Fruit fly (Drosophila melanogaster) whole organism, embryonic: ENCODE measurements around the gene Trs23.

Experiments used
- Abd-B ChIP-seq: fragments of 200-800 bp; sonication (Bioruptor generic); optimal IDR thresholded peaks from 2 replicates; lab custom pipeline; 2018; ENCODE audit warnings: missing biosample characterization, mild to moderate bottlenecking, missing genetic modification characterization, moderate library complexity
- B-H1 ChIP-seq: fragments of 200-800 bp; sonication (Bioruptor generic); IDR thresholded peaks from 3 replicates; pipeline ENCODE4 v1.3.6; 2022; ENCODE audit warnings: missing biosample characterization, missing genetic modification characterization
- Bdp1 ChIP-seq: fragments of 200-800 bp; sonication (Bioruptor generic); optimal IDR thresholded peaks from 3 replicates; lab custom pipeline; 2016; ENCODE audit warnings: missing biosample characterization, missing genetic modification characterization
- Bgb ChIP-seq: fragments of 200-800 bp; sonication (Bioruptor generic); IDR thresholded peaks from 2 replicates; pipeline ENCODE4 v1.3.6; 2022; ENCODE audit warnings: missing biosample characterization, missing genetic modification characterization; ENCODE audit not compliant: partially characterized antibody
- Blimp-1 ChIP-seq: fragments of 200-800 bp; sonication (Bioruptor generic); optimal IDR thresholded peaks from 3 replicates; lab custom pipeline; 2018; ENCODE audit warnings: missing biosample characterization, missing genetic modification characterization, mild to moderate bottlenecking, moderate library complexity, missing genetic modification reagents
- C15 ChIP-seq: fragments of 200-800 bp; sonication (Bioruptor generic); IDR thresholded peaks from 3 replicates; pipeline ENCODE4 v1.3.6; 2022; ENCODE audit warnings: missing biosample characterization, missing genetic modification characterization
- CG10654 ChIP-seq: fragments of 200-800 bp; sonication (Bioruptor generic); optimal IDR thresholded peaks from 2 replicates; lab custom pipeline; 2016; ENCODE audit warnings: missing biosample characterization, missing genetic modification characterization
- CG13287 ChIP-seq: fragments of 200-800 bp; sonication (Bioruptor generic); IDR thresholded peaks from 2 replicates; pipeline ENCODE4 v1.3.6; 2022; ENCODE audit warnings: missing biosample characterization, missing genetic modification characterization; ENCODE audit not compliant: partially characterized antibody
- CG2116 ChIP-seq: fragments of 200-800 bp; sonication (Bioruptor generic); optimal IDR thresholded peaks from 3 replicates; lab custom pipeline; 2018; ENCODE audit warnings: missing biosample characterization, mild to moderate bottlenecking, missing genetic modification characterization
- CG2120 ChIP-seq: fragments of 200-800 bp; sonication (Bioruptor generic); optimal IDR thresholded peaks from 3 replicates; lab custom pipeline; 2016; ENCODE audit warnings: missing biosample characterization, missing genetic modification characterization
- CG2199 ChIP-seq: fragments of 200-800 bp; sonication (Bioruptor generic); IDR thresholded peaks from 3 replicates; pipeline ENCODE4 v1.3.6; 2022; ENCODE audit warnings: missing biosample characterization, missing genetic modification characterization
- CG31388 ChIP-seq: fragments of 200-800 bp; sonication (Bioruptor generic); optimal IDR thresholded peaks from 2 replicates; lab custom pipeline; 2016; ENCODE audit warnings: missing biosample characterization, missing genetic modification characterization
- CG34376 ChIP-seq: fragments of 200-800 bp; sonication (Bioruptor generic); optimal IDR thresholded peaks from 2 replicates; lab custom pipeline; 2018; ENCODE audit warnings: missing biosample characterization, mild to moderate bottlenecking, missing genetic modification characterization
- CG4282 ChIP-seq: fragments of 200-800 bp; sonication (Bioruptor generic); optimal IDR thresholded peaks from 2 replicates; lab custom pipeline; 2016; ENCODE audit warnings: missing biosample characterization, missing genetic modification characterization
- CG43689 ChIP-seq: fragments of 200-800 bp; sonication (Bioruptor generic); IDR thresholded peaks from 2 replicates; pipeline ENCODE4 v1.3.6; 2022; ENCODE audit warnings: missing biosample characterization, missing genetic modification characterization
- CG4730 ChIP-seq: fragments of 200-800 bp; sonication (Bioruptor generic); IDR thresholded peaks from 2 replicates; pipeline ENCODE4 v1.3.6; 2022; ENCODE audit warnings: missing biosample characterization, missing genetic modification characterization
- CG6791 ChIP-seq: fragments of 200-800 bp; sonication (Bioruptor generic); IDR thresholded peaks from 3 replicates; pipeline ENCODE4 v1.3.6; 2022; ENCODE audit warnings: missing biosample characterization, missing genetic modification characterization; ENCODE audit not compliant: partially characterized antibody
- CG7372 ChIP-seq: fragments of 200-800 bp; sonication (Bioruptor generic); IDR thresholded peaks from 2 replicates; pipeline ENCODE4 v1.3.6; 2022; ENCODE audit warnings: missing biosample characterization, missing genetic modification characterization
- CG9215 ChIP-seq: fragments of 200-800 bp; sonication (Bioruptor generic); IDR thresholded peaks from 2 replicates; pipeline ENCODE4 v1.3.6; 2022; ENCODE audit warnings: missing biosample characterization, missing genetic modification characterization
- CG9817 ChIP-seq: fragments of 200-800 bp; sonication (Bioruptor generic); optimal IDR thresholded peaks from 2 replicates; lab custom pipeline; 2018; ENCODE audit warnings: missing biosample characterization, mild to moderate bottlenecking, missing genetic modification characterization, moderate library complexity
- CHES-1-like ChIP-seq: fragments of 200-800 bp; sonication (Bioruptor generic); optimal IDR thresholded peaks from 2 replicates; lab custom pipeline; 2016; ENCODE audit warnings: missing biosample characterization, missing genetic modification characterization
- Chrac-16 ChIP-seq: fragments of 200-800 bp; sonication (Bioruptor generic); optimal IDR thresholded peaks from 3 replicates; lab custom pipeline; 2016; ENCODE audit warnings: missing biosample characterization, missing genetic modification characterization
- D19B ChIP-seq: fragments of 200-800 bp; sonication (Bioruptor generic); optimal IDR thresholded peaks from 2 replicates; lab custom pipeline; 2017; ENCODE audit warnings: missing biosample characterization, mild to moderate bottlenecking, missing genetic modification characterization
- ERR ChIP-seq: fragments of 200-800 bp; sonication (Bioruptor generic); optimal IDR thresholded peaks from 2 replicates; lab custom pipeline; 2016; ENCODE audit warnings: missing biosample characterization, missing genetic modification characterization
- HLH54F ChIP-seq: fragments of 200-800 bp; sonication (Bioruptor generic); optimal IDR thresholded peaks from 3 replicates; lab custom pipeline; 2016; ENCODE audit warnings: missing biosample characterization, missing genetic modification characterization
- Neu2 ChIP-seq: fragments of 200-800 bp; sonication (Bioruptor generic); optimal IDR thresholded peaks from 3 replicates; lab custom pipeline; 2016; ENCODE audit warnings: missing biosample characterization, missing genetic modification characterization, borderline replicate concordance
- NfI ChIP-seq: fragments of 200-800 bp; sonication (Bioruptor generic); optimal IDR thresholded peaks from 3 replicates; lab custom pipeline; 2018; ENCODE audit warnings: missing biosample characterization, mild to moderate bottlenecking, missing genetic modification characterization, moderate library complexity
- Sin3A ChIP-seq: fragments of >200 bp; optimal IDR thresholded peaks from 2 replicates; lab custom pipeline; 2018
- Ssrp ChIP-seq: fragments of 200-800 bp; sonication (Bioruptor generic); optimal IDR thresholded peaks from 2 replicates; lab custom pipeline; 2018; ENCODE audit warnings: missing biosample characterization, mild to moderate bottlenecking, missing genetic modification characterization, moderate library complexity
- Trl ChIP-seq, 3 experiments: fragments of >200 bp in 2 of 3; fragments of 200-800 bp in 1 of 3; sonication (Bioruptor generic) in 1 of 3; optimal IDR thresholded peaks; 2 replicates in 1 of 3; 3 replicates in 2 of 3; lab custom pipeline; 2016 to 2017; ENCODE audit warnings: missing biosample characterization in 1 of 3, missing genetic modification characterization in 1 of 3
- ase ChIP-seq: fragments of 200-800 bp; sonication (Bioruptor generic); IDR thresholded peaks from 3 replicates; pipeline ENCODE4 v1.3.6; 2022; ENCODE audit warnings: missing biosample characterization, missing genetic modification characterization
- bcd ChIP-seq: fragments of 200-800 bp; sonication (Bioruptor generic); optimal IDR thresholded peaks from 2 replicates; lab custom pipeline; 2017; ENCODE audit warnings: missing biosample characterization, mild to moderate bottlenecking, missing genetic modification characterization
- bsh ChIP-seq, 2 experiments: fragments of 200-800 bp; sonication (Bioruptor generic); optimal IDR thresholded peaks; 2 replicates each; lab custom pipeline; 2017 to 2018; ENCODE audit warnings: mild to moderate bottlenecking in 2 of 2, missing biosample characterization in 2 of 2, missing genetic modification characterization in 2 of 2, moderate library complexity in 1 of 2
- btn ChIP-seq: fragments of 200-800 bp; sonication (Bioruptor generic); optimal IDR thresholded peaks from 2 replicates; lab custom pipeline; 2016; ENCODE audit warnings: missing biosample characterization, missing genetic modification characterization
- croc ChIP-seq: fragments of 200-800 bp; sonication (Bioruptor generic); conservative IDR thresholded peaks from 3 replicates; pipeline ENCODE4 v1.3.6; 2022; ENCODE audit warnings: missing biosample characterization, missing genetic modification characterization
- cwo ChIP-seq: fragments of 200-800 bp; sonication (Bioruptor generic); optimal IDR thresholded peaks from 3 replicates; lab custom pipeline; 2017; ENCODE audit warnings: missing biosample characterization, missing genetic modification characterization, mild to moderate bottlenecking, moderate library complexity, missing genetic modification reagents
- en ChIP-seq: fragments of 200-800 bp; sonication (Bioruptor generic); optimal IDR thresholded peaks from 2 replicates; lab custom pipeline; 2016; ENCODE audit warnings: missing biosample characterization, missing genetic modification characterization
- fd102C ChIP-seq: fragments of 200-800 bp; sonication (Bioruptor generic); optimal IDR thresholded peaks from 2 replicates; lab custom pipeline; 2018; ENCODE audit warnings: missing biosample characterization, mild to moderate bottlenecking, missing genetic modification characterization, moderate library complexity
- fd64A ChIP-seq: fragments of 200-800 bp; sonication (Bioruptor generic); optimal IDR thresholded peaks from 3 replicates; lab custom pipeline; 2018; ENCODE audit warnings: missing biosample characterization, mild to moderate bottlenecking, missing genetic modification characterization
- fru ChIP-seq: fragments of >200 bp; optimal IDR thresholded peaks from 2 replicates; lab custom pipeline; 2017
- fu2 ChIP-seq: fragments of 200-800 bp; sonication (Bioruptor generic); optimal IDR thresholded peaks from 2 replicates; lab custom pipeline; 2016; ENCODE audit warnings: missing biosample characterization, missing genetic modification characterization
- gcm ChIP-seq: fragments of 200-800 bp; sonication (Bioruptor generic); optimal IDR thresholded peaks from 2 replicates; lab custom pipeline; 2019; ENCODE audit warnings: missing biosample characterization, mild to moderate bottlenecking, missing genetic modification characterization, moderate library complexity
- her ChIP-seq: fragments of 200-800 bp; sonication (Bioruptor generic); optimal IDR thresholded peaks from 2 replicates; lab custom pipeline; 2016; ENCODE audit warnings: missing biosample characterization, missing genetic modification characterization
- jumu ChIP-seq: fragments of 200-800 bp; sonication (Bioruptor generic); optimal IDR thresholded peaks from 3 replicates; lab custom pipeline; 2016; ENCODE audit warnings: missing biosample characterization, missing genetic modification characterization
- lmd ChIP-seq: fragments of 200-800 bp; sonication (Bioruptor generic); IDR thresholded peaks from 2 replicates; pipeline ENCODE4 v1.3.6; 2022; ENCODE audit warnings: missing biosample characterization, missing genetic modification characterization
- mirr ChIP-seq: fragments of 200-800 bp; sonication (Bioruptor generic); optimal IDR thresholded peaks from 3 replicates; lab custom pipeline; 2018; ENCODE audit warnings: missing biosample characterization, mild to moderate bottlenecking, missing genetic modification characterization
- onecut ChIP-seq: fragments of 200-800 bp; sonication (Bioruptor generic); IDR thresholded peaks from 2 replicates; pipeline ENCODE4 v1.3.6; 2022; ENCODE audit warnings: missing biosample characterization, missing genetic modification characterization
- prd ChIP-seq, 3 experiments: fragments of >200 bp in 2 of 3; fragments of 200-800 bp in 1 of 3; sonication (Bioruptor generic) in 1 of 3; optimal IDR thresholded peaks in 2 of 3; IDR thresholded peaks in 1 of 3; 2 replicates in 2 of 3; 3 replicates in 1 of 3; pipeline versions ENCODE4 v1.3.6 to Lab custom; 2017 to 2022; ENCODE audit warnings: missing biosample characterization in 1 of 3, missing genetic modification characterization in 1 of 3
- sqz ChIP-seq: fragments of 200-800 bp; sonication (Bioruptor generic); optimal IDR thresholded peaks from 3 replicates; lab custom pipeline; 2018; ENCODE audit warnings: missing biosample characterization, mild to moderate bottlenecking, missing genetic modification characterization
- tll ChIP-seq, 2 experiments: fragments of 200-800 bp in 1 of 2; fragments of >200 bp in 1 of 2; sonication (Bioruptor generic) in 1 of 2; optimal IDR thresholded peaks; 2 replicates each; lab custom pipeline; 2017 to 2019; ENCODE audit warnings: missing biosample characterization in 2 of 2, missing genetic modification characterization in 2 of 2, mild to moderate bottlenecking in 1 of 2, moderate library complexity in 1 of 2
- zf30C ChIP-seq: fragments of 200-800 bp; sonication (Bioruptor generic); optimal IDR thresholded peaks from 3 replicates; lab custom pipeline; 2018; ENCODE audit warnings: missing biosample characterization, mild to moderate bottlenecking, missing genetic modification characterization

Gene Trs23

dm6 chr2L:8732702-8733101 is 46.7 kb downstream of the Trs23 start (continued):
- TF ChIP-seq Blimp-1: peak; percentile 21
- TF ChIP-seq lmd (GFP tag; lab: Robert Waterston, UW): peak; percentile 37
- no peak for TF ChIP-seq btn (GFP tag; lab: Kevin White, UChicago)
- no peak for TF ChIP-seq Bdp1 (GFP tag; lab: Kevin White, UChicago)
- TF ChIP-seq fd102C (GFP tag; lab: Kevin White, UChicago): no peak
- no peak for TF ChIP-seq CG31388 (GFP tag; lab: Kevin White, UChicago)
- TF ChIP-seq CG4282 (GFP tag; lab: Kevin White, UChicago): no peak
- TF ChIP-seq Chrac-16 (GFP tag; lab: Kevin White, UChicago): peak; percentile 23
- TF ChIP-seq HLH54F (GFP tag; lab: Kevin White, UChicago): no peak
- TF ChIP-seq sqz (GFP tag; lab: Kevin White, UChicago): no peak
- no peak for TF ChIP-seq fu2 (GFP tag; lab: Kevin White, UChicago)
- no peak for TF ChIP-seq bsh (GFP tag; optimal IDR thresholded peaks at IDR 0.05; lab: Kevin White, UChicago)
- no peak for TF ChIP-seq CG43689 (GFP tag; lab: Robert Waterston, UW)
- no peak for TF ChIP-seq fd64A (GFP tag; lab: Kevin White, UChicago)
- no peak for TF ChIP-seq CG2199
- no peak for TF ChIP-seq CG10654 (GFP tag; lab: Kevin White, UChicago)
- peak; percentile 53 for TF ChIP-seq Abd-B
- no peak for TF ChIP-seq croc (GFP tag; lab: Robert Waterston, UW)
- TF ChIP-seq Sin3A: no peak
- TF ChIP-seq onecut: no peak
- no peak for TF ChIP-seq zf30C
- no peak for TF ChIP-seq Bgb (GFP tag; lab: Robert Waterston, UW)
- no peak for TF ChIP-seq CG7372 (GFP tag; lab: Robert Waterston, UW)
- no peak for TF ChIP-seq CG6791
- TF ChIP-seq prd (optimal IDR thresholded peaks at IDR 0.05; lab: Kevin White, UChicago): no peak
- peak; percentile 74 for TF ChIP-seq prd (GFP tag; IDR thresholded peaks at IDR 0.05; lab: Robert Waterston, UW)
- TF ChIP-seq jumu (GFP tag; lab: Kevin White, UChicago): no peak
- 0 out of 3 replicates have a peak, but pooled peaks have one; percentile 19 for TF ChIP-seq B-H1 (GFP tag; lab: Robert Waterston, UW)
- TF ChIP-seq ase (GFP tag; lab: Robert Waterston, UW): peak; percentile 50; the same call in 1 of the 3 replicates
- no peak for TF ChIP-seq C15 (GFP tag; lab: Robert Waterston, UW)
- TF ChIP-seq cwo: peak; percentile 14
- no peak for TF ChIP-seq gcm
- TF ChIP-seq CG2120 (GFP tag; lab: Kevin White, UChicago): peak; percentile 3
- TF ChIP-seq D19B: peak; percentile 74
- no peak for TF ChIP-seq fru (lab: Kevin White, UChicago)
- TF ChIP-seq CG34376: no peak
- TF ChIP-seq CHES-1-like (GFP tag; lab: Kevin White, UChicago): no peak
- TF ChIP-seq en: no peak
- TF ChIP-seq her (GFP tag; lab: Kevin White, UChicago): no peak
- TF ChIP-seq Trl (optimal IDR thresholded peaks at IDR 0.05; lab: Kevin White, UChicago): no peak
- TF ChIP-seq Trl (GFP tag; optimal IDR thresholded peaks at IDR 0.05; lab: Kevin White, UChicago): no peak
- TF ChIP-seq ERR (GFP tag; lab: Kevin White, UChicago): no peak
- TF ChIP-seq Ssrp (tag; lab: Kevin White, UChicago): no peak
- TF ChIP-seq Neu2 (GFP tag; lab: Kevin White, UChicago): no peak
- TF ChIP-seq mirr (GFP tag; lab: Kevin White, UChicago): no peak
- TF ChIP-seq CG9817 (tag; lab: Kevin White, UChicago): no peak
- no peak for TF ChIP-seq CG13287 (GFP tag; lab: Robert Waterston, UW)
- no peak for TF ChIP-seq tll (GFP tag; optimal IDR thresholded peaks at IDR 0.05; lab: Kevin White, UChicago)
- TF ChIP-seq bcd (GFP tag; lab: Kevin White, UChicago): peak; percentile 7
- no peak for TF ChIP-seq CG9215
- 0 out of 2 replicates have a peak, but pooled peaks have one; percentile 11 for TF ChIP-seq CG4730 (GFP tag; lab: Robert Waterston, UW)
- no peak for TF ChIP-seq NfI (GFP tag; lab: Kevin White, UChicago)
- TF ChIP-seq CG2116: no peak
